Worm (Caenorhabditis elegans) whole organism, L1 larva: ENCODE results near the gene vps-26.

Source experiments
- C04F5.9 ChIP-seq: sonication (generic microtip); optimal IDR thresholded peaks from 2 replicates; lab custom pipeline; 2016; ENCODE audit warnings: missing genetic modification characterization, missing compliant biosample characterization
- C16A3.4 ChIP-seq: fragments of 150-350 bp; optimal IDR thresholded peaks from 2 replicates; lab custom pipeline; 2014; ENCODE audit warnings: missing biosample characterization, missing genetic modification characterization
- F16B12.6 ChIP-seq: fragments of 150-350 bp; optimal IDR thresholded peaks from 2 replicates; lab custom pipeline; 2014; ENCODE audit warnings: missing biosample characterization, missing genetic modification characterization
- alr-1 ChIP-seq: fragments of 200-800 bp; sonication (Bioruptor generic); optimal IDR thresholded peaks from 2 replicates; lab custom pipeline; 2018; ENCODE audit warnings: borderline replicate concordance, mild to moderate bottlenecking, missing genetic modification characterization, missing compliant biosample characterization
- aly-2 ChIP-seq: fragments of 150-350 bp; optimal IDR thresholded peaks from 2 replicates; lab custom pipeline; 2014; ENCODE audit warnings: missing biosample characterization, missing genetic modification characterization
- blmp-1 ChIP-seq: fragments of 150-350 bp; optimal IDR thresholded peaks from 2 replicates; lab custom pipeline; 2014; ENCODE audit warnings: missing biosample characterization, missing genetic modification characterization
- ceh-82 ChIP-seq, 3 experiments: fragments of 150-350 bp in 1 of 3; sonication (generic microtip) in 2 of 3; optimal IDR thresholded peaks; 2 replicates each; lab custom pipeline; 2014 to 2017; ENCODE audit warnings: missing biosample characterization in 3 of 3, missing genetic modification characterization in 3 of 3
- ceh-90 ChIP-seq: sonication (generic microtip); optimal IDR thresholded peaks from 2 replicates; lab custom pipeline; 2016; ENCODE audit warnings: missing genetic modification characterization, missing compliant biosample characterization
- dpl-1 ChIP-seq, 3 experiments: fragments of 150-350 bp in 2 of 3; sonication (generic microtip) in 1 of 3; optimal IDR thresholded peaks; 2 replicates each; lab custom pipeline; 2014 to 2017; ENCODE audit warnings: missing biosample characterization in 3 of 3, missing genetic modification characterization in 3 of 3, missing genetic modification reagents in 3 of 3
- dsc-1 ChIP-seq: sonication (generic microtip); optimal IDR thresholded peaks from 2 replicates; lab custom pipeline; 2016; ENCODE audit warnings: mild to moderate bottlenecking, missing genetic modification characterization, missing compliant biosample characterization
- efl-1 ChIP-seq, 4 experiments: fragments of 150-350 bp; optimal IDR thresholded peaks in 3 of 4; peaks in 1 of 4; 1 replicate in 1 of 4; 2 replicates in 3 of 4; lab custom pipeline; 2014; ENCODE audit warnings: missing biosample characterization in 2 of 4, missing genetic modification characterization in 2 of 4, missing genetic modification reagents in 2 of 4
- egl-27 ChIP-seq, 2 experiments: fragments of 150-350 bp in 1 of 2; sonication (generic microtip); optimal IDR thresholded peaks; 3 replicates each; lab custom pipeline; 2017 to 2018; ENCODE audit warnings: missing biosample characterization in 2 of 2, missing genetic modification characterization in 2 of 2, missing genetic modification reagents in 2 of 2
- ets-5 ChIP-seq: fragments of 200-800 bp; sonication (Bioruptor generic); IDR thresholded peaks from 2 replicates; pipeline ENCODE4 v1.3.6; 2022; ENCODE audit warnings: missing genetic modification characterization, missing compliant biosample characterization
- fos-1 ChIP-seq: fragments of 150-350 bp; optimal IDR thresholded peaks from 2 replicates; lab custom pipeline; 2014; ENCODE audit warnings: missing biosample characterization, missing genetic modification characterization
- isw-1 ChIP-seq: fragments of 200-800 bp; sonication (Bioruptor generic); IDR thresholded peaks from 2 replicates; pipeline ENCODE4 v1.3.6; 2022; ENCODE audit warnings: missing genetic modification characterization, missing compliant biosample characterization
- lin-13 ChIP-seq: fragments of 150-350 bp; optimal IDR thresholded peaks from 2 replicates; lab custom pipeline; 2014; ENCODE audit warnings: missing biosample characterization, missing genetic modification reagents, missing genetic modification characterization
- lin-14 ChIP-seq: fragments of 200-800 bp; sonication (Bioruptor generic); optimal IDR thresholded peaks from 2 replicates; lab custom pipeline; 2018; ENCODE audit warnings: mild to moderate bottlenecking, missing genetic modification characterization, moderate library complexity, missing compliant biosample characterization
- lin-15B ChIP-seq: fragments of 150-350 bp; sonication (generic microtip); optimal IDR thresholded peaks from 3 replicates; lab custom pipeline; 2014; ENCODE audit warnings: missing biosample characterization, missing genetic modification characterization
- lin-35 ChIP-seq, 2 experiments: fragments of 150-350 bp; optimal IDR thresholded peaks; 2 replicates each; lab custom pipeline; 2014; ENCODE audit warnings: missing biosample characterization in 2 of 2, missing genetic modification characterization in 2 of 2, missing genetic modification reagents in 2 of 2
- lsy-2 ChIP-seq, 2 experiments: fragments of 150-350 bp; optimal IDR thresholded peaks; 2 replicates each; lab custom pipeline; 2014; ENCODE audit warnings: missing biosample characterization in 2 of 2, missing genetic modification characterization in 2 of 2
- mab-9 ChIP-seq: fragments of 200-800 bp; sonication (Bioruptor generic); IDR thresholded peaks from 2 replicates; pipeline ENCODE4 v1.3.6; 2022; ENCODE audit warnings: missing genetic modification reagents, missing genetic modification characterization, missing compliant biosample characterization
- mdl-1 ChIP-seq, 2 experiments: fragments of 150-350 bp; optimal IDR thresholded peaks; 2 replicates each; lab custom pipeline; 2014 to 2017; ENCODE audit warnings: missing biosample characterization in 2 of 2, missing genetic modification characterization in 2 of 2, inconsistent platforms in 1 of 2
- nhr-11 ChIP-seq: fragments of 150-350 bp; optimal IDR thresholded peaks from 2 replicates; lab custom pipeline; 2014; ENCODE audit warnings: missing biosample characterization, missing genetic modification characterization
- nhr-12 ChIP-seq: sonication (generic microtip); optimal IDR thresholded peaks from 2 replicates; lab custom pipeline; 2017; ENCODE audit warnings: missing biosample characterization, missing genetic modification characterization
- nhr-19 ChIP-seq: fragments of 200-800 bp; sonication (Bioruptor generic); conservative IDR thresholded peaks from 2 replicates; pipeline ENCODE4 v1.3.6; 2022; ENCODE audit warnings: missing genetic modification characterization, missing compliant biosample characterization
- nhr-20 ChIP-seq: sonication (generic microtip); optimal IDR thresholded peaks from 2 replicates; lab custom pipeline; 2016; ENCODE audit warnings: mild to moderate bottlenecking, missing genetic modification characterization, missing compliant biosample characterization
- nhr-237 ChIP-seq: fragments of 150-350 bp; optimal IDR thresholded peaks from 2 replicates; lab custom pipeline; 2014; ENCODE audit warnings: missing biosample characterization, missing genetic modification characterization
- nhr-47 ChIP-seq: sonication (generic microtip); optimal IDR thresholded peaks from 2 replicates; lab custom pipeline; 2016; ENCODE audit warnings: mild to moderate bottlenecking, missing genetic modification characterization, moderate library complexity, missing compliant biosample characterization
- nhr-71 ChIP-seq: sonication (generic microtip); optimal IDR thresholded peaks from 2 replicates; lab custom pipeline; 2016; ENCODE audit warnings: mild to moderate bottlenecking, missing genetic modification characterization, moderate library complexity, missing compliant biosample characterization
- nhr-76 ChIP-seq: sonication (generic microtip); optimal IDR thresholded peaks from 2 replicates; lab custom pipeline; 2017; ENCODE audit warnings: missing biosample characterization, missing genetic modification characterization
- nhr-85 ChIP-seq: sonication (generic microtip); peaks from one replicate; lab custom pipeline; 2016; ENCODE audit warnings: missing genetic modification characterization, inconsistent platforms, missing compliant biosample characterization
- pqm-1 ChIP-seq: sonication (generic microtip); optimal IDR thresholded peaks from 3 replicates; lab custom pipeline; 2017; ENCODE audit warnings: missing biosample characterization, missing genetic modification characterization
- skn-1 ChIP-seq: fragments of 150-350 bp; optimal IDR thresholded peaks from 2 replicates; lab custom pipeline; 2014; ENCODE audit warnings: missing biosample characterization, missing genetic modification characterization
- snu-23 ChIP-seq: sonication (generic microtip); optimal IDR thresholded peaks from 2 replicates; lab custom pipeline; 2016; ENCODE audit warnings: missing genetic modification characterization, missing compliant biosample characterization
- sox-4 ChIP-seq: sonication (generic microtip); optimal IDR thresholded peaks from 2 replicates; lab custom pipeline; 2016; ENCODE audit warnings: missing genetic modification characterization, missing compliant biosample characterization
- sptf-1 ChIP-seq: fragments of 150-350 bp; optimal IDR thresholded peaks from 2 replicates; lab custom pipeline; 2014; ENCODE audit warnings: missing biosample characterization, missing genetic modification characterization
- sup-37 ChIP-seq: fragments of 200-800 bp; sonication (Bioruptor generic); optimal IDR thresholded peaks from 2 replicates; lab custom pipeline; 2018; ENCODE audit warnings: mild to moderate bottlenecking, missing genetic modification characterization, missing compliant biosample characterization
- swsn-7 ChIP-seq: sonication (generic microtip); optimal IDR thresholded peaks from 2 replicates; lab custom pipeline; 2016; ENCODE audit warnings: missing genetic modification characterization, missing compliant biosample characterization
- tbx-2 ChIP-seq: sonication (generic microtip); optimal IDR thresholded peaks from 2 replicates; lab custom pipeline; 2016; ENCODE audit warnings: missing genetic modification characterization, missing compliant biosample characterization
- xbp-1 ChIP-seq: sonication (generic microtip); optimal IDR thresholded peaks from 2 replicates; lab custom pipeline; 2016; ENCODE audit warnings: missing genetic modification characterization, missing compliant biosample characterization
- zip-4 ChIP-seq: fragments of 200-800 bp; sonication (Bioruptor generic); optimal IDR thresholded peaks from 2 replicates; lab custom pipeline; 2018; ENCODE audit warnings: mild to moderate bottlenecking, missing genetic modification characterization, moderate library complexity, missing compliant biosample characterization
- ztf-11 ChIP-seq, 2 experiments: sonication (generic microtip); optimal IDR thresholded peaks; 2 replicates each; lab custom pipeline; 2016 to 2017; ENCODE audit warnings: missing genetic modification characterization in 2 of 2, missing biosample characterization in 1 of 2, missing compliant biosample characterization in 1 of 2

Gene vps-26

ce11 chrIV:9321039-9321851 lies 20.3 kb downstream of the vps-26 start, which contains the start of the genes F49C12.12 and vha-17:
Gene F49C12.12, minus strand, starts transcription at chrIV:9321089.
Gene vha-17, plus strand, starts transcription at chrIV:9321801.
- TF ChIP-seq nhr-19 (GFP tag; lab: Robert Waterston, UW), result 0 out of 2 replicates have a peak, but pooled peaks have one; percentile 6
- TF ChIP-seq sox-4 (tag; lab: Kevin White, UChicago), result no peak
- no peak for TF ChIP-seq C16A3.4 (tag; lab: Kevin White, UChicago)
- TF ChIP-seq nhr-11 (tag; lab: Kevin White, UChicago), result no peak
- TF ChIP-seq ceh-90 (tag; lab: Kevin White, UChicago), result no peak
- TF ChIP-seq ztf-11 (tag; optimal IDR thresholded peaks at IDR 0.05; lab: Kevin White, UChicago), result no peak
- TF ChIP-seq egl-27 (tag; optimal IDR thresholded peaks at IDR 0.05; lab: Kevin White, UChicago), result no peak
- TF ChIP-seq ets-5, result no peak
- TF ChIP-seq lsy-2 (tag; optimal IDR thresholded peaks at IDR 0.05; lab: Kevin White, UChicago), result peak in 1 of 2 experiments; percentile 52
- TF ChIP-seq nhr-85, result peak; percentile 70
- peak; percentile 16 for TF ChIP-seq swsn-7 (tag; lab: Kevin White, UChicago)
- TF ChIP-seq nhr-47 (tag; lab: Kevin White, UChicago), result peak; percentile 31
- peak in 2 of 3 experiments; percentile 19 to 52 for TF ChIP-seq dpl-1 (GFP tag; optimal IDR thresholded peaks at IDR 0.05; lab: Kevin White, UChicago)
- TF ChIP-seq lin-14 (GFP tag; lab: Kevin White, UChicago), result peak; percentile 75
- TF ChIP-seq nhr-237 (tag; lab: Kevin White, UChicago), result peak; percentile 13
- no peak for TF ChIP-seq mab-9 (GFP tag; lab: Robert Waterston, UW)
- no peak for TF ChIP-seq F16B12.6 (tag; lab: Kevin White, UChicago)
- TF ChIP-seq nhr-20, result peak; percentile 25
- no peak for TF ChIP-seq pqm-1 (tag; lab: Kevin White, UChicago)
- peak; percentile 8 to 47 for TF ChIP-seq lin-35 (GFP tag; optimal IDR thresholded peaks at IDR 0.05; lab: Kevin White, UChicago)
- peak; percentile 10 to 42 for TF ChIP-seq efl-1 (optimal IDR thresholded peaks at IDR 0.05; lab: Kevin White, UChicago)
- peak; percentile 27 to 34 for TF ChIP-seq efl-1 (GFP tag; optimal IDR thresholded peaks at IDR 0.05 in 1 of 2; lab: Kevin White, UChicago)
- TF ChIP-seq nhr-71 (tag; lab: Kevin White, UChicago), result peak; percentile 32
- TF ChIP-seq ceh-82 (tag; optimal IDR thresholded peaks at IDR 0.05; lab: Kevin White, UChicago), result peak in 1 of 3 experiments; percentile 14
- TF ChIP-seq snu-23 (GFP tag; lab: Kevin White, UChicago), result peak; percentile 68
- no peak for TF ChIP-seq C04F5.9 (tag; lab: Kevin White, UChicago)
- TF ChIP-seq lin-13 (GFP tag; lab: Kevin White, UChicago), result no peak
- no peak for TF ChIP-seq dsc-1 (tag; lab: Kevin White, UChicago)
- TF ChIP-seq skn-1 (tag; lab: Kevin White, UChicago), result peak; percentile 65
- no peak for TF ChIP-seq lin-15B
- TF ChIP-seq tbx-2 (tag; lab: Kevin White, UChicago), result peak; percentile 16
- TF ChIP-seq nhr-76 (tag; lab: Kevin White, UChicago), result no peak
- TF ChIP-seq blmp-1 (tag; lab: Kevin White, UChicago), result peak; percentile 26
- no peak for TF ChIP-seq nhr-12
- TF ChIP-seq alr-1 (tag; lab: Kevin White, UChicago), result no peak
- TF ChIP-seq zip-4, result peak; percentile 45
- peak; percentile 33 for TF ChIP-seq xbp-1 (tag; lab: Kevin White, UChicago)

DNA sequence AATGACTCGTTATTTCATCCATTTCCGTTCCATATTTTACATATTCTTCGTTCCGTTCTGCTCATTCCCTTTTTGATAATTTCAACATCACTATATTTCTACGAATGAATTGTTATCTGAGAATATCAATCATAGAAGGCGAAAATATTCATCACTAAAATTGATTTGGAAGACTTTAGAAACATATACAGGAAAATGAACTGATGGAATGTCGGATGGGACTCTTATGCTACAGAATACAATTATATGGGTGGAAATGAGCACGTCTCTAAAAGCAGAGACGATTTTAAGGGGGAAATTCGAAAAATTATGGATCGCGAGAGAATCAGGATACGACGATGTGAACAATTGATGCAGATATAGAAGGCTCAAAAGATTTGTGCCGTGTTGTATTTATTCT lies 21.6 kb downstream of the vps-26 start:
- TF ChIP-seq nhr-71 (tag; lab: Kevin White, UChicago) (peak; percentile 16), egl-27 (tag; optimal IDR thresholded peaks at IDR 0.05; lab: Kevin White, UChicago) (no peak), nhr-47 (tag; lab: Kevin White, UChicago) (no peak)

DNA sequence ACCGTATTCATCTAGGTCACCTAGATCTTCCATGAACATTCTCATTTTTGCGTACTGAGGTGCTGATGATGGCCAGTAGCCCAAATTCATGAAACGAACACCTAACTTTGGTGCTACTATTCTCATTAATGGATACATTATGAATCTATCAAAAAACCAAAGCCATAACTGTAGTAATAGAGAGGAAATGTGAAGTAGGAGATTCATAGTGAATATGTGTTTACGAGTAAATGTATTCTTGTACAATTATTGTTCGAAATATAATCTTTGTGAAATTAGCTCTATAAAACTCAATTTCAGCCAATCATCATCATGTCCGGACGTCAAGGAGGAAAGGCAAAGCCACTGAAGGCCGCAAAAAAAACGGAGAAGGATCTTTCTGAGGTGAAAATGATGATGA lies 22.5 kb downstream of the vps-26 start, which contains the start of the genes F49C12.11 and nemt-1:
TSS of gene F49C12.11 (plus strand) at position 301 of the 400 bp plus-strand sequence.
TSS of gene nemt-1 (minus strand) at position 360 of the 400 bp plus-strand sequence.
- TF ChIP-seq blmp-1 (tag; lab: Kevin White, UChicago) (no peak), swsn-7 (tag; lab: Kevin White, UChicago) (no peak), aly-2 (tag; lab: Kevin White, UChicago) (no peak), sptf-1 (tag; lab: Kevin White, UChicago) (no peak), isw-1 (no peak), mdl-1 (tag; optimal IDR thresholded peaks at IDR 0.05; lab: Kevin White, UChicago) (no peak), fos-1 (tag; lab: Kevin White, UChicago) (no peak), sup-37 (no peak), efl-1 (optimal IDR thresholded peaks at IDR 0.05; lab: Kevin White, UChicago) (no peak), efl-1 (GFP tag; optimal IDR thresholded peaks at IDR 0.05 in 1 of 2; lab: Kevin White, UChicago) (no peak)
